Worm (Caenorhabditis elegans): Measurements from ENCODE around the gene F44E5.15.

F44E5.15 gene

DNA sequence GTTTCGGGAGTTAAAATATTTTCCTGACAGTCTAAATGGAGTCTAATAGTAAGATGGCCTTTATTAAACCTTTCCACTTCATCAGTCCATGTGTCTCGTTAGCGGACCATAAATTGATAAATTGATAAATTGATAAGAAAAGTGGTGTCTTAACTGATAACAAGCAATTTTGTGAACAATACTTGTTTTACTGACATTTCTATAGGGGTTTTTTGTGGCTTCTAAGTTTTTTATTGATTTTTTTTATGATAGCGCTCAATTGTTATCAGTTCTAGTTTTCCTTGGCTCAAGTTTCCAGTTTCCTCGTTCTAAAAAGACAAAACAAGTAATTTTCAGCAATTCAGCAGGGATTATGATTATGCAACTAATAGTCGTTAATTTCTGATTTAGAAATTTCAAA lies 30.0 kb downstream of the F44E5.15 start, which contains the start of gene F43G6.17 (continued):
- TF ChIP-seq die-1 (tag; optimal IDR thresholded peaks at IDR 0.05) (no peak), F57C9.4 (tag; optimal IDR thresholded peaks at IDR 0.05) (no peak)

DNA sequence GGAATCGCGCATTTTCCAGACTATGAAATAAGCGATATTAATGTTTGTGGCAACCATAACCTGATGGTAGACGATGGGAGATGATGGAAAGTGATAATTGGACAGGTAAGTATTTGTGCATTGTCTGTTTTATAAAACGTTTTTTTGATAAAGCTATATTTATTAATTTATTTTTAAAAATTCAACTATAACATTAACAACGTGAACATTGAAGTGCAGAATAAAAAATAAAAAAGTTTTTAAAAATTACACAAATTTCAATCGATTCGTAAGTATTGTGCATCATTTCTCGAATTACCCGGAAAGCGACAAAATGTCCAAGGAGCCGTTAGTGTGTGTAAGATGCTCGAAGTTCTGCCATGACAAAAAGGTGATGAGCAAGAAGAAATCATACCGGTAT lies 33.8 kb downstream of the F44E5.15 start, which contains the start of gene jmjd-1.1:
jmjd-1.1 (plus strand) TSS at position 301 of the 400 bp plus-strand sequence.
- TF ChIP-seq nfya-2 (GFP tag; IDR thresholded peaks at IDR 0.05) (no peak), B0261.1 (tag; optimal IDR thresholded peaks at IDR 0.05) (no peak), pha-4 (tag; optimal IDR thresholded peaks at IDR 0.05) (no peak), sea-2 (GFP tag; IDR thresholded peaks at IDR 0.05) (no peak), mcd-1 (GFP tag; IDR thresholded peaks at IDR 0.05) (no peak), snpc-1.3 (tag; optimal IDR thresholded peaks at IDR 0.05; ENCODE audit: insufficient read depth) (no peak), C06A6.2 (GFP tag; conservative IDR thresholded peaks at IDR 0.05) (no peak), let-526 (GFP tag; IDR thresholded peaks at IDR 0.05) (no peak), F10E7.11 (tag; optimal IDR thresholded peaks at IDR 0.05) (no peak), C17E4.6 (GFP tag; IDR thresholded peaks at IDR 0.05) (no peak), aptf-3 (GFP tag; IDR thresholded peaks at IDR 0.05) (no peak), pbrm-1 (GFP tag; IDR thresholded peaks at IDR 0.05) (no peak), hrde-1 (tag; optimal IDR thresholded peaks at IDR 0.05; ENCODE audit: borderline replicate concordance) (no peak), Y56A3A.18 (GFP tag; IDR thresholded peaks at IDR 0.05) (no peak), madf-3 (GFP tag; IDR thresholded peaks at IDR 0.05) (no peak), nhr-120 (GFP tag; IDR thresholded peaks at IDR 0.05) (no peak), hlh-12 (tag; optimal IDR thresholded peaks at IDR 0.05) (no peak), sptf-2 (GFP tag; optimal IDR thresholded peaks at IDR 0.05) (no peak), hmg-1.2 (GFP tag; IDR thresholded peaks at IDR 0.05) (no peak)

DNA sequence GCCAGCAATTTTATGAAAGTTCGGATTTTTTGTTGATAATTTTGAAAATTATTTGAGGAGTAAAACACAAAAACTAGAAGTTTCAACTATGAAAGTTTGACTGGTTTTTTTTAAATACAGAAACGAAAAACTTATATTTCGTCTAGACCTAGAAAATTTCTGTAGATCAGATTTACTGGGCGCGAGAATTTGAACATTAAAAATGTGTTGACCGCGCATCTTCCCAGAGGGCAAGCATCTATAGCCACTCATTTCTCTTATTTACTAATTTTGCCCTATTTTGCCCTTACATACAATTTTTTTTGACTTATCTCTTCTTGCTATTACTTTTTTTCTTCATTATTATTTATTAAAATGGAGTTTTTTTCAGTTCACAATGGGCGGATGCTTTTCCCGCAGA lies 36.5 kb downstream of the F44E5.15 start, which contains the start of gene F43G6.10:
F43G6.10 (plus strand) TSS at position 371 of the 400 bp plus-strand sequence.
- no peak for TF ChIP-seq lir-1 (GFP tag; conservative IDR thresholded peaks at IDR 0.05)
- TF ChIP-seq efl-1 (GFP tag; optimal IDR thresholded peaks at IDR 0.05) = peak; percentile 74
- TF ChIP-seq chd-7 (tag; optimal IDR thresholded peaks at IDR 0.05) = no peak
- TF ChIP-seq dpl-1 (GFP tag; optimal IDR thresholded peaks at IDR 0.05) = peak; percentile 13
- TF ChIP-seq mcd-1 (GFP tag; IDR thresholded peaks at IDR 0.05) = no peak
- no peak for TF ChIP-seq hmg-20 (GFP tag; IDR thresholded peaks at IDR 0.05)
- no peak for TF ChIP-seq ama-1 (optimal IDR thresholded peaks at IDR 0.05)
- TF ChIP-seq ama-1 (GFP tag; optimal IDR thresholded peaks at IDR 0.05) = no peak
- no peak for TF ChIP-seq K11D2.4 (GFP tag; IDR thresholded peaks at IDR 0.05)
- no peak for TF ChIP-seq ccch-3 (GFP tag; optimal IDR thresholded peaks at IDR 0.05)
- peak; percentile 86 for TF ChIP-seq madf-6 (GFP tag; IDR thresholded peaks at IDR 0.05)
- TF ChIP-seq B0261.1 (tag; optimal IDR thresholded peaks at IDR 0.05) = no peak
- no peak for TF ChIP-seq egrh-3 (GFP tag; IDR thresholded peaks at IDR 0.05)
- TF ChIP-seq nhr-80 (tag; optimal IDR thresholded peaks at IDR 0.05) = no peak
- TF ChIP-seq attf-6 (GFP tag; IDR thresholded peaks at IDR 0.05) = no peak
- TF ChIP-seq madf-8 (GFP tag; conservative IDR thresholded peaks at IDR 0.05) = peak; percentile 49
- no peak for TF ChIP-seq dpff-1 (tag; optimal IDR thresholded peaks at IDR 0.05)
- TF ChIP-seq aptf-2 (GFP tag; conservative IDR thresholded peaks at IDR 0.05) = peak; percentile 98

DNA sequence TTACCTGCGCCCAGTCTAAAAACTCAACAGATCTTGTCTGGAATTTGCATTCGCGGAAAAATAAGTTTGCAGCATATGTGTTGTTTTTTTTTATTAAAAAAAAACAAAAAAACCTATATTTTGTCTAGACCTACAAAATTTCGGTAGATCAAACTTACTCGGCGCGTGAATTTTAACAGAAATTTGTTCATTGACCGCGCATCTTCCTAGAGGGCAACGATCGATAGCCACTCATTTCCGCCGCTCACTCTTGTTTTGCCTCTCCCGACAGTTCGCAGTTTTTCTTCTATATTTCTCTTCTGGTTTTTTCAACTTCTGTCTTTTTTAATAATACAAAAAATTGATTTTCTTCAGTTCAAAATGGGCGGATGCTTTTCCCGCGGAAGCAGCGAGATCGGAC lies 38.0 kb downstream of the F44E5.15 start, which contains the start of gene F43G6.7:
F43G6.7 (plus strand) TSS at position 355 of the 400 bp plus-strand sequence.
- 0 out of 2 replicates have a peak, but pooled peaks have one; percentile 80 for TF ChIP-seq aptf-3 (GFP tag; IDR thresholded peaks at IDR 0.05)
- TF ChIP-seq efl-1 (GFP tag; optimal IDR thresholded peaks at IDR 0.05) = peak; percentile 68
- TF ChIP-seq zfh-2 (GFP tag; conservative IDR thresholded peaks at IDR 0.05) = 0 out of 2 replicates have a peak, but pooled peaks have one; percentile 21
- peak; percentile 96 for TF ChIP-seq aptf-2 (GFP tag; conservative IDR thresholded peaks at IDR 0.05)
- TF ChIP-seq madf-6 (GFP tag; IDR thresholded peaks at IDR 0.05) = peak; percentile 78
- TF ChIP-seq T07F8.4 (tag; optimal IDR thresholded peaks at IDR 0.05) = no peak
- TF ChIP-seq nhr-90 (tag; optimal IDR thresholded peaks at IDR 0.05) = no peak
- TF ChIP-seq madf-8 (GFP tag; conservative IDR thresholded peaks at IDR 0.05) = peak; percentile 66
- peak; percentile 10 for TF ChIP-seq xnd-1 (tag; optimal IDR thresholded peaks at IDR 0.05)
